Fruit fly (Drosophila melanogaster) ovary, adult (tissue): ENCODE results near the gene prd1.

Source experiments
- CG17801 ChIP-seq: fragments of 200-800 bp; optimal IDR thresholded peaks from 2 replicates; lab custom pipeline; 2019; ENCODE audit warnings: missing biosample characterization, mild to moderate bottlenecking, missing genetic modification characterization, moderate library complexity; ENCODE audit not compliant: partially characterized antibody

Gene prd1

dm6 chr3R:11805584-11805983 is 18.8 kb upstream of the prd1 start:
- no peak for TF ChIP-seq CG17801

- TF ChIP-seq CG17801, result peak; percentile 32
These were observed 10.0 kb upstream of the prd1 start, which contains the start of gene Sbf for dm6 chr3R:11796780-11797179. Gene Sbf (minus strand): TSS chr3R:11796948.

dm6 chr3R:11780181-11780688 is 6.6 kb downstream of the prd1 start:
- TF ChIP-seq CG17801, result peak; percentile 92

- TF ChIP-seq CG17801, result no peak
These were observed 7.3 kb downstream of the prd1 start for dm6 chr3R:11779357-11780018.

- TF ChIP-seq CG17801, result no peak
These were observed 7.9 kb downstream of the prd1 start for dm6 chr3R:11778879-11779278.

- peak; percentile 55 for TF ChIP-seq CG17801
These were observed 8.6 kb downstream of the prd1 start for dm6 chr3R:11778012-11778865.

- no peak for TF ChIP-seq CG17801
These were observed 9.8 kb downstream of the prd1 start for dm6 chr3R:11777058-11777457.

- TF ChIP-seq CG17801, result no peak
These were observed 10.6 kb downstream of the prd1 start for dm6 chr3R:11776068-11776767.

- TF ChIP-seq CG17801, result no peak
These were observed 11.6 kb downstream of the prd1 start for dm6 chr3R:11775207-11775606.

dm6 chr3R:11773999-11774397 is 12.8 kb downstream of the prd1 start:
- no peak for TF ChIP-seq CG17801

dm6 chr3R:11773325-11773998 is 13.4 kb downstream of the prd1 start:
- TF ChIP-seq CG17801, result no peak

- TF ChIP-seq CG17801, result no peak
These were observed 14.5 kb downstream of the prd1 start for dm6 chr3R:11772181-11772827.

- no peak for TF ChIP-seq CG17801
These were observed 15.3 kb downstream of the prd1 start for dm6 chr3R:11771492-11771891.

dm6 chr3R:11770733-11771132 is 16.1 kb downstream of the prd1 start:
- no peak for TF ChIP-seq CG17801

dm6 chr3R:11764279-11764880 is 22.4 kb downstream of the prd1 start, which contains the start of gene Lk6:
Gene Lk6 (minus strand): TSS chr3R:11764457.
- peak; percentile 84 for TF ChIP-seq CG17801
